Fruit fly (Drosophila melanogaster) whole organism, prepupa: ENCODE data around the gene GABA-B-R2.

Experiments
- CG1621 ChIP-seq: fragments of 200-800 bp; sonication (Bioruptor generic); optimal IDR thresholded peaks from 3 replicates; lab custom pipeline; 2018; ENCODE audit warnings: missing biosample characterization, mild to moderate bottlenecking, missing genetic modification characterization
- CG6854 ChIP-seq: fragments of 200-800 bp; sonication (Bioruptor generic); optimal IDR thresholded peaks from 2 replicates; lab custom pipeline; 2017; ENCODE audit warnings: missing biosample characterization, mild to moderate bottlenecking, missing genetic modification characterization
- Eip75B ChIP-seq: fragments of 200-800 bp; sonication (Bioruptor generic); optimal IDR thresholded peaks from 3 replicates; lab custom pipeline; 2016; ENCODE audit warnings: missing biosample characterization, missing genetic modification characterization
- Ets21C ChIP-seq: fragments of 200-800 bp; sonication (Bioruptor generic); optimal IDR thresholded peaks from 3 replicates; lab custom pipeline; 2016; ENCODE audit warnings: missing biosample characterization, missing genetic modification characterization
- Gug ChIP-seq: fragments of 200-800 bp; sonication (Bioruptor generic); IDR thresholded peaks from 2 replicates; pipeline ENCODE4 v1.3.6; 2022; ENCODE audit warnings: missing biosample characterization, missing genetic modification characterization
- OdsH ChIP-seq: fragments of 200-800 bp; sonication (Bioruptor generic); optimal IDR thresholded peaks from 3 replicates; lab custom pipeline; 2016; ENCODE audit warnings: missing biosample characterization, missing genetic modification characterization
- achi ChIP-seq: fragments of 200-800 bp; sonication (Bioruptor generic); optimal IDR thresholded peaks from 3 replicates; lab custom pipeline; 2016; ENCODE audit warnings: missing biosample characterization, missing genetic modification characterization

DNA sequence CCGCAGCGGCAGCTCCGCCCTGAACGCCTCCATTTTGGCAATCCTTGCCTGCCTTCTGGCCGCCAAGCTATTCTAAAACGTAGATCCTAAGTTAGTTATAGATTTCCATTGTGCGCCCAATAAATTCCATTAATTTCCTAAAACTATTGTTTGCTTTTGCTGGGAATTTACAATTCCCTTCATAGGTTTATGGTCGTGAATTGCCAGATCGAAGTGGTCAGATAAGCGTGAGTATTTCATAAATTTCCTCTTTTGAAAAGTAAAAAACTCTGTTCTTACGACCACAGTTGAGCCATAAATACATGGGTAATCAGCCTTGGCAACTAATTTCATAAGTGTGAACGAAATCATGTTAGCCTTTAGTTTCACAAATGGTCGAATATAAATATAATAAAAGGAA is 22.5 kb downstream of the GABA-B-R2 start:
- TF ChIP-seq achi (GFP tag; lab: Kevin White, UChicago) = no peak
- no peak for TF ChIP-seq Gug (GFP tag; lab: Robert Waterston, UW)
- TF ChIP-seq OdsH (GFP tag; lab: Kevin White, UChicago) = no peak
- no peak for TF ChIP-seq CG1621
- no peak for TF ChIP-seq Ets21C (GFP tag; lab: Kevin White, UChicago)
- no peak for TF ChIP-seq Eip75B (GFP tag; lab: Kevin White, UChicago)
- TF ChIP-seq CG6854 = no peak
